Fruit fly (Drosophila melanogaster) whole organism: Measurements from ENCODE around the gene CG13247.

Source experiments
- CG8478 ChIP-seq: fragments of >200 bp; optimal IDR thresholded peaks from 2 replicates; lab custom pipeline; 2018; ENCODE audit warnings: inconsistent platforms
- EcR ChIP-seq, 2 experiments: fragments of >200 bp; optimal IDR thresholded peaks; 2 replicates each; lab custom pipeline; 2017; ENCODE audit warnings: missing biosample characterization in 2 of 2, missing genetic modification characterization in 2 of 2, missing genetic modification reagents in 2 of 2
- psq ChIP-seq: fragments of >200 bp; optimal IDR thresholded peaks from 2 replicates; lab custom pipeline; 2017

- TF ChIP-seq CG8478 (lab: Kevin White, UChicago), result no peak
- TF ChIP-seq psq (lab: Kevin White, UChicago), result no peak
- no peak for TF ChIP-seq EcR (GFP tag; optimal IDR thresholded peaks at IDR 0.05; lab: Kevin White, UChicago)
Observed at dm6 chr3L:20398243-20399222, 28.4 kb downstream of the CG13247 start.
